Worm (Caenorhabditis elegans): ENCODE results near the gene mig-14.

DNA sequence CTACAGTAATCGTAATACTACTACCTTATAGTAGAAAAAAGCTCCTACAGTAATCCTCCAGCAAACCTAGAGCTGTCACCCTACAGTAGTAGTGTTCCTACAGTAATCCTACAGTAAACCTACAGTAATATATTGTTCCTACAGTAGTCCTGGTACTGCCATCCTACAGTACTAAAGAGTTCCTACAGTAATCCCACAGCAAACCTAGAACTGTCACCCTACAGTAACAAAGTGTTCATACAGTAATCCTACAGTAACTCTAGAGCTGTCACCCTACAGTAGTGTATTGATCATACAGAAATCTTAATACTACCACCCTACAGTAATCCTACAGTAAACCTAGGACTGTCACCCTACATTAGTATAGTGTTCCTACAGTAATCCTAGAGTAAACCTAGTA lies 28.3 kb upstream of the mig-14 start:
- TF ChIP-seq him-1 (tag; optimal IDR thresholded peaks at IDR 0.05) = no peak
- no peak for TF ChIP-seq dao-5 (tag; optimal IDR thresholded peaks at IDR 0.05)
- TF ChIP-seq W03F9.2 (tag; optimal IDR thresholded peaks at IDR 0.05) = no peak

All from whole organism, L4/young adult.